Worm (Caenorhabditis elegans) whole organism, early embryonic: Measurements from ENCODE around the gene col-160.

Experiments
- B0310.2 ChIP-seq: sonication (generic microtip); optimal IDR thresholded peaks from 2 replicates; lab custom pipeline; 2016; ENCODE audit warnings: mild to moderate bottlenecking, missing genetic modification characterization, missing compliant biosample characterization
- F13C5.2 ChIP-seq: sonication (generic microtip); optimal IDR thresholded peaks from 2 replicates; lab custom pipeline; 2017; ENCODE audit warnings: mild to moderate bottlenecking, missing genetic modification characterization, inconsistent platforms, missing compliant biosample characterization
- aly-1 ChIP-seq: sonication (generic microtip); optimal IDR thresholded peaks from 2 replicates; lab custom pipeline; 2016; ENCODE audit warnings: missing genetic modification characterization, missing compliant biosample characterization
- ama-1 ChIP-seq: fragments of 150-350 bp; optimal IDR thresholded peaks from 2 replicates; lab custom pipeline; 2014
- ceh-13 ChIP-seq: fragments of 200-800 bp; sonication (Bioruptor generic); optimal IDR thresholded peaks from 2 replicates; lab custom pipeline; 2018; ENCODE audit warnings: mild to moderate bottlenecking, missing genetic modification characterization, missing compliant biosample characterization
- ceh-36 ChIP-seq: sonication (generic microtip); optimal IDR thresholded peaks from 2 replicates; lab custom pipeline; 2016; ENCODE audit warnings: missing genetic modification characterization, inconsistent platforms, missing compliant biosample characterization
- ets-7 ChIP-seq: sonication (generic microtip); optimal IDR thresholded peaks from 2 replicates; lab custom pipeline; 2016; ENCODE audit warnings: missing genotype, missing genetic modification characterization, missing compliant biosample characterization
- flt-1 ChIP-seq: fragments of 200-800 bp; sonication (Bioruptor generic); IDR thresholded peaks from 2 replicates; pipeline ENCODE4 v1.3.6; 2022; ENCODE audit warnings: missing genetic modification characterization, missing compliant biosample characterization
- hmbx-1 ChIP-seq: sonication (generic microtip); optimal IDR thresholded peaks from 2 replicates; lab custom pipeline; 2016; ENCODE audit warnings: mild to moderate bottlenecking, missing genetic modification characterization, missing compliant biosample characterization
- hmg-4 ChIP-seq: fragments of 200-800 bp; sonication (Bioruptor generic); optimal IDR thresholded peaks from 2 replicates; lab custom pipeline; 2018; ENCODE audit warnings: mild to moderate bottlenecking, missing genetic modification characterization, missing compliant biosample characterization
- hnd-1 ChIP-seq: sonication (generic microtip); optimal IDR thresholded peaks from 2 replicates; lab custom pipeline; 2016; ENCODE audit warnings: missing genetic modification characterization, missing compliant biosample characterization
- pes-1 ChIP-seq: fragments of 200-800 bp; sonication (Bioruptor generic); IDR thresholded peaks from 2 replicates; pipeline ENCODE4 v1.3.6; 2022; ENCODE audit warnings: missing genetic modification reagents, missing genetic modification characterization, missing compliant biosample characterization
- scrt-1 ChIP-seq: fragments of 200-800 bp; sonication (Bioruptor generic); IDR thresholded peaks from 2 replicates; pipeline ENCODE4 v1.3.6; 2022; ENCODE audit warnings: missing genetic modification characterization, missing compliant biosample characterization
- sea-1 ChIP-seq: fragments of 200-800 bp; sonication (Bioruptor generic); conservative IDR thresholded peaks from 2 replicates; pipeline ENCODE4 v1.3.6; 2022; ENCODE audit warnings: missing genetic modification characterization, missing compliant biosample characterization
- tbx-11 ChIP-seq: fragments of 200-800 bp; sonication (Bioruptor generic); IDR thresholded peaks from 2 replicates; pipeline ENCODE4 v1.3.6; 2022; ENCODE audit warnings: missing genetic modification characterization, missing compliant biosample characterization
- tbx-37 ChIP-seq: fragments of 200-800 bp; sonication (Bioruptor generic); conservative IDR thresholded peaks from 2 replicates; pipeline ENCODE4 v1.3.6; 2022; ENCODE audit warnings: missing genetic modification reagents, missing genetic modification characterization, missing compliant biosample characterization
- tra-4 ChIP-seq: sonication (generic microtip); optimal IDR thresholded peaks from 2 replicates; lab custom pipeline; 2017; ENCODE audit warnings: missing genetic modification characterization, missing compliant biosample characterization

Gene col-160

ce11 chrV:13193488-13194042, 8.4 kb downstream of the col-160 start, which contains the start of gene sun-1:
Gene sun-1, minus strand, starts transcription at chrV:13193538.
- TF ChIP-seq B0310.2 (tag; lab: Kevin White, UChicago) (no peak), pes-1 (GFP tag; lab: Robert Waterston, UW) (no peak)

- TF ChIP-seq scrt-1 (GFP tag; lab: Robert Waterston, UW) (no peak), hmg-4 (GFP tag; lab: Kevin White, UChicago) (no peak), ets-7 (tag; lab: Kevin White, UChicago) (no peak)
Measured at ce11 chrV:13185384-13185783, 16.6 kb downstream of the col-160 start, which contains the start of gene sri-6. Gene sri-6, plus strand, starts transcription at chrV:13185684.

ce11 chrV:13184137-13184536, 17.9 kb downstream of the col-160 start, which contains the start of gene T09E8.4:
Gene T09E8.4, minus strand, starts transcription at chrV:13184237.
- TF ChIP-seq scrt-1 (GFP tag; lab: Robert Waterston, UW) (no peak), hnd-1 (tag; lab: Kevin White, UChicago) (no peak), tra-4 (tag; lab: Kevin White, UChicago) (no peak), ets-7 (tag; lab: Kevin White, UChicago) (no peak), pes-1 (GFP tag; lab: Robert Waterston, UW) (no peak), tbx-11 (no peak), ama-1 (lab: Kevin White, UChicago) (no peak), B0310.2 (tag; lab: Kevin White, UChicago) (no peak), hmg-4 (GFP tag; lab: Kevin White, UChicago) (no peak)

- TF ChIP-seq tbx-37 (GFP tag; lab: Robert Waterston, UW) (no peak), ceh-13 (GFP tag; lab: Kevin White, UChicago) (no peak), aly-1 (tag; lab: Kevin White, UChicago) (no peak), ama-1 (lab: Kevin White, UChicago) (no peak), flt-1 (GFP tag; lab: Robert Waterston, UW) (no peak), tbx-11 (no peak), pes-1 (GFP tag; lab: Robert Waterston, UW) (no peak), sea-1 (GFP tag; lab: Robert Waterston, UW) (no peak), hnd-1 (tag; lab: Kevin White, UChicago) (no peak), ceh-36 (tag; lab: Kevin White, UChicago) (no peak)
Measured at ce11 chrV:13181450-13181849, 20.5 kb downstream of the col-160 start.

ce11 chrV:13179986-13180591, 21.9 kb downstream of the col-160 start, which contains the start of gene cni-1:
Gene cni-1, plus strand, starts transcription at chrV:13180330.
- TF ChIP-seq hmbx-1 (tag; lab: Kevin White, UChicago), result no peak
- no peak for TF ChIP-seq hmg-4 (GFP tag; lab: Kevin White, UChicago)
- TF ChIP-seq B0310.2 (tag; lab: Kevin White, UChicago), result no peak
- TF ChIP-seq scrt-1 (GFP tag; lab: Robert Waterston, UW), result no peak
- TF ChIP-seq ceh-36 (tag; lab: Kevin White, UChicago), result no peak
- TF ChIP-seq F13C5.2 (tag; lab: Kevin White, UChicago), result no peak
- TF ChIP-seq ceh-13 (GFP tag; lab: Kevin White, UChicago), result no peak

ce11 chrV:13176814-13177213, 25.2 kb downstream of the col-160 start:
- TF ChIP-seq flt-1 (GFP tag; lab: Robert Waterston, UW), result no peak
- TF ChIP-seq ceh-36 (tag; lab: Kevin White, UChicago), result no peak
- no peak for TF ChIP-seq hmbx-1 (tag; lab: Kevin White, UChicago)
- no peak for TF ChIP-seq tbx-11
- TF ChIP-seq F13C5.2 (tag; lab: Kevin White, UChicago), result no peak
- no peak for TF ChIP-seq aly-1 (tag; lab: Kevin White, UChicago)
- TF ChIP-seq hnd-1 (tag; lab: Kevin White, UChicago), result no peak
- TF ChIP-seq pes-1 (GFP tag; lab: Robert Waterston, UW), result no peak
- TF ChIP-seq tbx-37 (GFP tag; lab: Robert Waterston, UW), result no peak
- TF ChIP-seq ets-7 (tag; lab: Kevin White, UChicago), result no peak
- TF ChIP-seq scrt-1 (GFP tag; lab: Robert Waterston, UW), result no peak

ce11 chrV:13176117-13176753, 25.8 kb downstream of the col-160 start, which contains the start of gene him-17:
Gene him-17, plus strand, starts transcription at chrV:13176711.
- no peak for TF ChIP-seq ets-7 (tag; lab: Kevin White, UChicago)
- TF ChIP-seq F13C5.2 (tag; lab: Kevin White, UChicago), result peak; percentile 88
- TF ChIP-seq B0310.2 (tag; lab: Kevin White, UChicago), result no peak
- TF ChIP-seq hmg-4 (GFP tag; lab: Kevin White, UChicago), result peak; percentile 63
- TF ChIP-seq ceh-36 (tag; lab: Kevin White, UChicago), result peak; percentile 56
- TF ChIP-seq aly-1 (tag; lab: Kevin White, UChicago), result no peak
- no peak for TF ChIP-seq ama-1 (lab: Kevin White, UChicago)
- peak; percentile 57 for TF ChIP-seq tra-4 (tag; lab: Kevin White, UChicago)
- peak; percentile 71 for TF ChIP-seq pes-1 (GFP tag; lab: Robert Waterston, UW)
- 0 out of 2 replicates have a peak, but pooled peaks have one; percentile 13 for TF ChIP-seq flt-1 (GFP tag; lab: Robert Waterston, UW)
- no peak for TF ChIP-seq ceh-13 (GFP tag; lab: Kevin White, UChicago)
- peak; percentile 9 for TF ChIP-seq hmbx-1 (tag; lab: Kevin White, UChicago)
- TF ChIP-seq hnd-1 (tag; lab: Kevin White, UChicago), result no peak
- no peak; the same call in 1 of the 2 replicates for TF ChIP-seq sea-1 (GFP tag; lab: Robert Waterston, UW)
- TF ChIP-seq scrt-1 (GFP tag; lab: Robert Waterston, UW), result 0 out of 2 replicates have a peak, but pooled peaks have one; percentile 62
- peak; percentile 60; the same call in 1 of the 2 replicates for TF ChIP-seq tbx-11
- peak; percentile 53 for TF ChIP-seq tbx-37 (GFP tag; lab: Robert Waterston, UW)
